Worm (Caenorhabditis elegans): ENCODE measurements around the gene clec-216.

ce11 chrV:7908431-7908830 lies 44.3 kb downstream of the clec-216 start:
- TF ChIP-seq fos-1 (tag; optimal IDR thresholded peaks at IDR 0.05) = no peak
- no peak for TF ChIP-seq nhr-77 (tag; optimal IDR thresholded peaks at IDR 0.05)
- no peak for TF ChIP-seq sptf-1 (tag; optimal IDR thresholded peaks at IDR 0.05)
- TF ChIP-seq unc-62 (GFP tag; optimal IDR thresholded peaks at IDR 0.05) = no peak
- no peak for TF ChIP-seq sox-4 (tag; optimal IDR thresholded peaks at IDR 0.05)
- TF ChIP-seq nhr-11 (tag; optimal IDR thresholded peaks at IDR 0.05) = no peak
- TF ChIP-seq elt-2 (tag; optimal IDR thresholded peaks at IDR 0.05) = no peak
- TF ChIP-seq ztf-11 (tag; optimal IDR thresholded peaks at IDR 0.05) = no peak
- TF ChIP-seq nhr-76 (tag; optimal IDR thresholded peaks at IDR 0.05) = no peak
- no peak for TF ChIP-seq ama-1 (optimal IDR thresholded peaks at IDR 0.05)
- no peak for TF ChIP-seq irx-1 (tag; optimal IDR thresholded peaks at IDR 0.05)
